Worm (Caenorhabditis elegans) whole organism, L3 larva: ENCODE results near the gene C24D10.49.

Source experiments
- R02D3.7 ChIP-seq: fragments of 150-350 bp; optimal IDR thresholded peaks from 2 replicates; lab custom pipeline; 2014; ENCODE audit warnings: missing biosample characterization, missing genetic modification characterization
- aly-2 ChIP-seq: fragments of 150-350 bp; optimal IDR thresholded peaks from 2 replicates; lab custom pipeline; 2014; ENCODE audit warnings: missing biosample characterization, missing genetic modification characterization
- ama-1 ChIP-seq: fragments of 150-350 bp; optimal IDR thresholded peaks from 2 replicates; lab custom pipeline; 2018
- ceh-16 ChIP-seq: sonication (generic microtip); optimal IDR thresholded peaks from 2 replicates; lab custom pipeline; 2017; ENCODE audit warnings: missing biosample characterization, missing genetic modification characterization
- ceh-28 ChIP-seq: fragments of 150-350 bp; optimal IDR thresholded peaks from 2 replicates; lab custom pipeline; 2014; ENCODE audit warnings: missing biosample characterization, missing genetic modification reagents, missing genetic modification characterization
- ceh-82 ChIP-seq: fragments of 150-350 bp; optimal IDR thresholded peaks from 2 replicates; lab custom pipeline; 2014; ENCODE audit warnings: missing biosample characterization, missing genetic modification characterization
- egl-27 ChIP-seq: sonication (generic microtip); optimal IDR thresholded peaks from 4 replicates; lab custom pipeline; 2017; ENCODE audit warnings: missing biosample characterization, missing genetic modification reagents, missing genetic modification characterization
- elt-1 ChIP-seq: fragments of 150-350 bp; optimal IDR thresholded peaks from 2 replicates; lab custom pipeline; 2014; ENCODE audit warnings: missing biosample characterization, missing genetic modification characterization
- elt-3 ChIP-seq, 3 experiments: fragments of 150-350 bp in 1 of 3; sonication (generic microtip) in 2 of 3; optimal IDR thresholded peaks; 2 replicates in 2 of 3; 4 replicates in 1 of 3; lab custom pipeline; 2014 to 2017; ENCODE audit warnings: missing biosample characterization in 3 of 3, missing genetic modification characterization in 3 of 3
- eor-1 ChIP-seq, 2 experiments: fragments of 150-350 bp; optimal IDR thresholded peaks; 2 replicates each; lab custom pipeline; 2014 to 2018; ENCODE audit warnings: missing biosample characterization in 2 of 2, missing genetic modification characterization in 2 of 2
- fkh-10 ChIP-seq: sonication (generic microtip); optimal IDR thresholded peaks from 2 replicates; lab custom pipeline; 2017; ENCODE audit warnings: missing biosample characterization, missing genetic modification reagents, missing genetic modification characterization
- hmg-11 ChIP-seq: sonication (generic microtip); optimal IDR thresholded peaks from 2 replicates; lab custom pipeline; 2016; ENCODE audit warnings: missing genetic modification characterization, missing compliant biosample characterization
- lin-15B ChIP-seq: fragments of 150-350 bp; optimal IDR thresholded peaks from 2 replicates; lab custom pipeline; 2014; ENCODE audit warnings: missing biosample characterization, missing genetic modification characterization
- lin-39 ChIP-seq: fragments of 150-350 bp; optimal IDR thresholded peaks from 2 replicates; lab custom pipeline; 2018; ENCODE audit warnings: missing biosample characterization, missing genetic modification reagents, missing genetic modification characterization
- mdl-1 ChIP-seq: fragments of 150-350 bp; optimal IDR thresholded peaks from 2 replicates; lab custom pipeline; 2014; ENCODE audit warnings: missing biosample characterization, missing genetic modification characterization
- nhr-11 ChIP-seq: fragments of 150-350 bp; optimal IDR thresholded peaks from 2 replicates; lab custom pipeline; 2014; ENCODE audit warnings: missing biosample characterization, missing genetic modification characterization
- nhr-23 ChIP-seq: fragments of 150-350 bp; optimal IDR thresholded peaks from 2 replicates; lab custom pipeline; 2014; ENCODE audit warnings: missing biosample characterization, missing genetic modification reagents, missing genetic modification characterization
- nhr-25 ChIP-seq: sonication (generic microtip); optimal IDR thresholded peaks from 2 replicates; lab custom pipeline; 2017; ENCODE audit warnings: missing biosample characterization, missing genetic modification characterization
- nhr-28 ChIP-seq: fragments of 150-350 bp; optimal IDR thresholded peaks from 2 replicates; lab custom pipeline; 2014; ENCODE audit warnings: missing biosample characterization, missing genetic modification characterization
- nhr-67 ChIP-seq: fragments of 150-350 bp; optimal IDR thresholded peaks from 2 replicates; lab custom pipeline; 2014; ENCODE audit warnings: missing biosample characterization, missing genetic modification characterization
- nhr-76 ChIP-seq: fragments of 150-350 bp; sonication (generic microtip); optimal IDR thresholded peaks from 5 replicates; lab custom pipeline; 2014; ENCODE audit warnings: missing biosample characterization, missing genetic modification characterization
- nhr-77 ChIP-seq: fragments of 150-350 bp; optimal IDR thresholded peaks from 2 replicates; lab custom pipeline; 2014; ENCODE audit warnings: missing biosample characterization, missing genetic modification characterization
- pha-4 ChIP-seq: fragments of 150-350 bp; optimal IDR thresholded peaks from 2 replicates; lab custom pipeline; 2014; ENCODE audit warnings: missing biosample characterization, missing genetic modification reagents, missing genetic modification characterization
- pqm-1 ChIP-seq: fragments of 150-350 bp; optimal IDR thresholded peaks from 2 replicates; lab custom pipeline; 2017; ENCODE audit warnings: missing biosample characterization, missing genetic modification characterization, inconsistent platforms
- skn-1 ChIP-seq: fragments of 150-350 bp; optimal IDR thresholded peaks from 2 replicates; lab custom pipeline; 2014; ENCODE audit warnings: missing biosample characterization, missing genetic modification characterization
- snpc-4 ChIP-seq: fragments of 150-350 bp; optimal IDR thresholded peaks from 2 replicates; lab custom pipeline; 2014; ENCODE audit warnings: missing biosample characterization, missing genetic modification characterization
- tbx-2 ChIP-seq: sonication (generic microtip); optimal IDR thresholded peaks from 2 replicates; lab custom pipeline; 2016; ENCODE audit warnings: mild to moderate bottlenecking, missing genetic modification characterization, missing compliant biosample characterization
- unc-39 ChIP-seq: sonication (generic microtip); optimal IDR thresholded peaks from 4 replicates; lab custom pipeline; 2017; ENCODE audit warnings: missing biosample characterization, missing genetic modification characterization
- ztf-4 ChIP-seq: fragments of 150-350 bp; optimal IDR thresholded peaks from 2 replicates; lab custom pipeline; 2014; ENCODE audit warnings: missing biosample characterization, missing genetic modification characterization

C24D10.49 gene

ce11 chrIV:5157226-5157625, at the start of gene C24D10.49:
Gene C24D10.49 (minus strand): TSS chrIV:5157326.
- TF ChIP-seq nhr-25 (tag; lab: Kevin White, UChicago), result no peak
- TF ChIP-seq eor-1 (tag; optimal IDR thresholded peaks at IDR 0.05; lab: Kevin White, UChicago), result no peak
- TF ChIP-seq aly-2, result no peak
- TF ChIP-seq elt-3 (tag; optimal IDR thresholded peaks at IDR 0.05; lab: Kevin White, UChicago), result no peak
- no peak for TF ChIP-seq lin-39
- no peak for TF ChIP-seq nhr-77 (tag; lab: Kevin White, UChicago)
- no peak for TF ChIP-seq nhr-23
- no peak for TF ChIP-seq unc-39 (tag; lab: Kevin White, UChicago)
- TF ChIP-seq tbx-2 (tag; lab: Kevin White, UChicago), result no peak
- no peak for TF ChIP-seq snpc-4 (tag; lab: Kevin White, UChicago)
- no peak for TF ChIP-seq skn-1
- no peak for TF ChIP-seq nhr-76
- TF ChIP-seq ceh-82, result no peak

- no peak for TF ChIP-seq nhr-11 (tag; lab: Kevin White, UChicago)
- TF ChIP-seq nhr-67 (tag; lab: Kevin White, UChicago), result no peak
- no peak for TF ChIP-seq tbx-2 (tag; lab: Kevin White, UChicago)
- no peak for TF ChIP-seq fkh-10
- TF ChIP-seq R02D3.7, result no peak
- TF ChIP-seq ztf-4 (tag; lab: Kevin White, UChicago), result no peak
- no peak for TF ChIP-seq nhr-23
- TF ChIP-seq ceh-28 (tag; lab: Kevin White, UChicago), result no peak
- TF ChIP-seq mdl-1 (tag; lab: Kevin White, UChicago), result no peak
- no peak for TF ChIP-seq egl-27
These were observed 49.6 kb upstream of the C24D10.49 start for ce11 chrIV:5206716-5207115.

ce11 chrIV:5204573-5204972, 47.4 kb upstream of the C24D10.49 start, which contains the start of gene tni-4:
Gene tni-4 (plus strand): TSS chrIV:5204591.
- TF ChIP-seq elt-1 (tag; lab: Kevin White, UChicago) (no peak), ceh-82 (no peak), snpc-4 (tag; lab: Kevin White, UChicago) (no peak), ztf-4 (tag; lab: Kevin White, UChicago) (no peak), nhr-28 (tag; lab: Kevin White, UChicago) (no peak), nhr-77 (tag; lab: Kevin White, UChicago) (no peak), ceh-16 (tag; lab: Kevin White, UChicago) (no peak), unc-39 (tag; lab: Kevin White, UChicago) (no peak), ceh-28 (tag; lab: Kevin White, UChicago) (no peak)

- TF ChIP-seq nhr-28 (tag; lab: Kevin White, UChicago), result no peak
- no peak for TF ChIP-seq snpc-4 (tag; lab: Kevin White, UChicago)
- TF ChIP-seq pha-4 (tag; lab: Kevin White, UChicago), result peak; percentile 60
- TF ChIP-seq, all 47 proteins: peak for 1
These were observed 45.4 kb upstream of the C24D10.49 start for ce11 chrIV:5202575-5202974.

- TF ChIP-seq pha-4 (tag; lab: Kevin White, UChicago), result no peak
- TF ChIP-seq, all 47 proteins: peak for 0
These were observed 43.7 kb upstream of the C24D10.49 start for ce11 chrIV:5200813-5201212.

- TF ChIP-seq R02D3.7 (no peak), pqm-1 (tag; lab: Kevin White, UChicago) (no peak), nhr-28 (tag; lab: Kevin White, UChicago) (no peak), ceh-82 (no peak)
These were observed 38.4 kb upstream of the C24D10.49 start, which contains the start of gene gpa-18 for ce11 chrIV:5195531-5195930. Gene gpa-18 (minus strand): TSS chrIV:5195631.

- no peak for TF ChIP-seq hmg-11 (tag; lab: Kevin White, UChicago)
- TF ChIP-seq R02D3.7, result no peak
- TF ChIP-seq snpc-4 (tag; lab: Kevin White, UChicago), result no peak
- TF ChIP-seq ama-1 (lab: Kevin White, UChicago), result no peak
- TF ChIP-seq lin-15B, result peak; percentile 26
These were observed 30.9 kb upstream of the C24D10.49 start for ce11 chrIV:5188051-5188450.
